Fruit fly (Drosophila melanogaster): ENCODE measurements around the gene grp.

grp gene

dm6 chr2L:16703753-16704152 is 23.9 kb downstream of the grp start (continued):
- TF ChIP-seq Dp (GFP tag; optimal IDR thresholded peaks at IDR 0.05) (peak; percentile 74), CG17328 (GFP tag; IDR thresholded peaks at IDR 0.05) (no peak; the same call in 1 of the 2 replicates), CG13624 (GFP tag; optimal IDR thresholded peaks at IDR 0.05) (peak; percentile 53), HLH3B (GFP tag; IDR thresholded peaks at IDR 0.05) (peak; percentile 25; the same call in 1 of the 2 replicates), CG8290 (GFP tag; optimal IDR thresholded peaks at IDR 0.05) (no peak), CG8290 (tag; optimal IDR thresholded peaks at IDR 0.05) (peak in 1 of 2 experiments; percentile 47), Xrp1 (GFP tag; IDR thresholded peaks at IDR 0.05) (no peak), tin (GFP tag; optimal IDR thresholded peaks at IDR 0.05) (peak; percentile 34), fd3F (GFP tag; optimal IDR thresholded peaks at IDR 0.05) (peak; percentile 59), NfI (GFP tag; optimal IDR thresholded peaks at IDR 0.05) (peak; percentile 67), Dip2 (GFP tag; IDR thresholded peaks at IDR 0.05) (no peak), tx (GFP tag; optimal IDR thresholded peaks at IDR 0.05) (peak; percentile 19), bsh (GFP tag; optimal IDR thresholded peaks at IDR 0.05) (peak in 1 of 2 experiments; percentile 30), kay (GFP tag; optimal IDR thresholded peaks at IDR 0.05) (peak; percentile 7), Ada2b (GFP tag; IDR thresholded peaks at IDR 0.05) (peak; percentile 58; the same call in 1 of the 2 replicates), Pdp1 (GFP tag; optimal IDR thresholded peaks at IDR 0.05) (peak; percentile 18 to 52), Ravus (GFP tag; IDR thresholded peaks at IDR 0.05) (peak; percentile 10; the same call in 1 of the 2 replicates), sna (GFP tag; IDR thresholded peaks at IDR 0.05; ENCODE audit: partially characterized antibody) (no peak), CG12219 (GFP tag; optimal IDR thresholded peaks at IDR 0.05) (peak; percentile 3), onecut (GFP tag; IDR thresholded peaks at IDR 0.05) (peak; percentile 31; the same call in 1 of the 2 replicates), dpn (GFP tag; optimal IDR thresholded peaks at IDR 0.05) (peak; percentile 48 to 54), CG14860 (GFP tag; IDR thresholded peaks at IDR 0.05; ENCODE audit: partially characterized antibody) (no peak), hb (GFP tag; IDR thresholded peaks at IDR 0.05; ENCODE audit: partially characterized antibody) (no peak), Hmr (GFP tag; optimal IDR thresholded peaks at IDR 0.05) (peak; percentile 34), CG4854 (GFP tag; optimal IDR thresholded peaks at IDR 0.05) (peak; percentile 31), Ssrp (tag; optimal IDR thresholded peaks at IDR 0.05) (peak; percentile 41), CG9727 (GFP tag; optimal IDR thresholded peaks at IDR 0.05) (no peak), Max (GFP tag; optimal IDR thresholded peaks at IDR 0.05) (peak; percentile 36), tio (GFP tag; optimal IDR thresholded peaks at IDR 0.05) (peak; percentile 49), sens-2 (GFP tag; IDR thresholded peaks at IDR 0.05) (no peak), zfh1 (GFP tag; IDR thresholded peaks at IDR 0.05) (peak; percentile 59; the same call in 2 of the 3 replicates), Xbp1 (GFP tag; optimal IDR thresholded peaks at IDR 0.05) (peak; percentile 53), Myb (GFP tag; optimal IDR thresholded peaks at IDR 0.05) (peak; percentile 21), CG1529 (GFP tag; optimal IDR thresholded peaks at IDR 0.05) (peak; percentile 19), hkb (optimal IDR thresholded peaks at IDR 0.05) (no peak), hkb (GFP tag; IDR thresholded peaks at IDR 0.05) (peak; percentile 69), Oli (tag; optimal IDR thresholded peaks at IDR 0.05) (peak; percentile 55), sd (tag; optimal IDR thresholded peaks at IDR 0.05) (peak; percentile 84), emc (GFP tag; optimal IDR thresholded peaks at IDR 0.05) (no peak), CG10654 (GFP tag; optimal IDR thresholded peaks at IDR 0.05) (no peak), gro (GFP tag; optimal IDR thresholded peaks at IDR 0.05) (peak; percentile 72), CG31388 (GFP tag; optimal IDR thresholded peaks at IDR 0.05) (peak; percentile 34), chn (GFP tag; optimal IDR thresholded peaks at IDR 0.05) (peak; percentile 11), CG9817 (tag; optimal IDR thresholded peaks at IDR 0.05) (peak; percentile 64), CG12391 (tag; optimal IDR thresholded peaks at IDR 0.05) (peak; percentile 44), Ets65A (GFP tag) (peak; percentile 94), Bteb2 (GFP tag; optimal IDR thresholded peaks at IDR 0.05) (peak; percentile 28), Dad (GFP tag; optimal IDR thresholded peaks at IDR 0.05) (peak; percentile 40), CG3163 (GFP tag; optimal IDR thresholded peaks at IDR 0.05) (peak; percentile 8), Dek (tag; optimal IDR thresholded peaks at IDR 0.05) (peak; percentile 42), CG10543 (GFP tag; optimal IDR thresholded peaks at IDR 0.05) (peak; percentile 70)
